Fruit fly (Drosophila melanogaster) whole organism, embryonic: ENCODE results near the gene CG33093.

Experiments
- B-H1 ChIP-seq: fragments of 200-800 bp; sonication (Bioruptor generic); IDR thresholded peaks from 3 replicates; pipeline ENCODE4 v1.3.6; 2022; ENCODE audit warnings: missing biosample characterization, missing genetic modification characterization
- CG11504 ChIP-seq: fragments of 200-800 bp; sonication (Bioruptor generic); optimal IDR thresholded peaks from 3 replicates; lab custom pipeline; 2019; ENCODE audit warnings: missing biosample characterization, mild to moderate bottlenecking, missing genetic modification characterization, moderate library complexity
- CG11695 ChIP-seq: fragments of 200-800 bp; sonication (Bioruptor generic); IDR thresholded peaks from 3 replicates; pipeline ENCODE4 v1.3.6; 2022; ENCODE audit warnings: missing biosample characterization, missing genetic modification characterization
- CG12155 ChIP-seq: fragments of 200-800 bp; sonication (Bioruptor generic); optimal IDR thresholded peaks from 3 replicates; lab custom pipeline; 2016; ENCODE audit warnings: missing biosample characterization, missing genetic modification characterization
- CG12769 ChIP-seq: fragments of 200-800 bp; sonication (Bioruptor generic); optimal IDR thresholded peaks from 2 replicates; lab custom pipeline; 2019; ENCODE audit warnings: missing biosample characterization, mild to moderate bottlenecking, missing genetic modification characterization, moderate library complexity
- CG13424 ChIP-seq: fragments of 200-800 bp; sonication (Bioruptor generic); optimal IDR thresholded peaks from 2 replicates; lab custom pipeline; 2019; ENCODE audit warnings: missing biosample characterization, mild to moderate bottlenecking, missing genetic modification characterization, moderate library complexity
- CG14667 ChIP-seq: fragments of 200-800 bp; sonication (Bioruptor generic); IDR thresholded peaks from 2 replicates; pipeline ENCODE4 v1.3.6; 2022; ENCODE audit warnings: missing biosample characterization, missing genetic modification characterization
- CG14710 ChIP-seq: fragments of 200-800 bp; sonication (Bioruptor generic); optimal IDR thresholded peaks from 3 replicates; lab custom pipeline; 2019; ENCODE audit warnings: missing biosample characterization, mild to moderate bottlenecking, missing genetic modification characterization, moderate library complexity
- CG15479 ChIP-seq: fragments of 200-800 bp; sonication (Bioruptor generic); optimal IDR thresholded peaks from 3 replicates; lab custom pipeline; 2019; ENCODE audit warnings: missing biosample characterization, mild to moderate bottlenecking, missing genetic modification characterization, moderate library complexity
- CG1603 ChIP-seq: fragments of 200-800 bp; sonication (Bioruptor generic); optimal IDR thresholded peaks from 2 replicates; lab custom pipeline; 2019; ENCODE audit warnings: missing biosample characterization, mild to moderate bottlenecking, missing genetic modification characterization, moderate library complexity
- CG18599 ChIP-seq: fragments of 200-800 bp; sonication (Bioruptor generic); optimal IDR thresholded peaks from 3 replicates; lab custom pipeline; 2017; ENCODE audit warnings: missing biosample characterization, missing genetic modification characterization, mild to moderate bottlenecking, moderate library complexity, missing genetic modification reagents
- CG2129 ChIP-seq: fragments of 200-800 bp; sonication (Bioruptor generic); IDR thresholded peaks from 2 replicates; pipeline ENCODE4 v1.3.6; 2022; ENCODE audit warnings: missing biosample characterization, missing genetic modification characterization; ENCODE audit not compliant: partially characterized antibody
- CG2202 ChIP-seq: fragments of 200-800 bp; sonication (Bioruptor generic); optimal IDR thresholded peaks from 2 replicates; lab custom pipeline; 2018; ENCODE audit warnings: missing biosample characterization, mild to moderate bottlenecking, missing genetic modification characterization
- CG31388 ChIP-seq: fragments of 200-800 bp; sonication (Bioruptor generic); optimal IDR thresholded peaks from 2 replicates; lab custom pipeline; 2016; ENCODE audit warnings: missing biosample characterization, missing genetic modification characterization
- CG43689 ChIP-seq: fragments of 200-800 bp; sonication (Bioruptor generic); IDR thresholded peaks from 2 replicates; pipeline ENCODE4 v1.3.6; 2022; ENCODE audit warnings: missing biosample characterization, missing genetic modification characterization
- CG7556 ChIP-seq: fragments of 200-800 bp; sonication (Bioruptor generic); optimal IDR thresholded peaks from 2 replicates; lab custom pipeline; 2017; ENCODE audit warnings: missing biosample characterization, mild to moderate bottlenecking, missing genetic modification characterization
- CG8765 ChIP-seq: fragments of 200-800 bp; sonication (Bioruptor generic); IDR thresholded peaks from 2 replicates; pipeline ENCODE4 v1.3.6; 2022; ENCODE audit warnings: missing biosample characterization, missing genetic modification characterization
- CG9727 ChIP-seq: fragments of 200-800 bp; sonication (Bioruptor generic); optimal IDR thresholded peaks from 3 replicates; lab custom pipeline; 2017; ENCODE audit warnings: missing biosample characterization, mild to moderate bottlenecking, missing genetic modification characterization
- CrebB ChIP-seq: fragments of 200-800 bp; sonication (Bioruptor generic); optimal IDR thresholded peaks from 3 replicates; lab custom pipeline; 2018; ENCODE audit warnings: missing biosample characterization, mild to moderate bottlenecking, missing genetic modification characterization
- Dbx ChIP-seq: fragments of 200-800 bp; sonication (Bioruptor generic); IDR thresholded peaks from 3 replicates; pipeline ENCODE4 v1.3.6; 2022; ENCODE audit warnings: missing biosample characterization, missing genetic modification characterization
- Dek ChIP-seq: fragments of 200-800 bp; sonication (Bioruptor generic); optimal IDR thresholded peaks from 3 replicates; lab custom pipeline; 2019; ENCODE audit warnings: missing biosample characterization, mild to moderate bottlenecking, missing genetic modification characterization, moderate library complexity
- Dip3 ChIP-seq: fragments of 200-800 bp; sonication (Bioruptor generic); optimal IDR thresholded peaks from 3 replicates; lab custom pipeline; 2016; ENCODE audit warnings: missing biosample characterization, missing genetic modification characterization
- ERR ChIP-seq: fragments of 200-800 bp; sonication (Bioruptor generic); optimal IDR thresholded peaks from 2 replicates; lab custom pipeline; 2016; ENCODE audit warnings: missing biosample characterization, missing genetic modification characterization
- Fer1 ChIP-seq: fragments of 200-800 bp; sonication (Bioruptor generic); optimal IDR thresholded peaks from 2 replicates; lab custom pipeline; 2017; ENCODE audit warnings: missing biosample characterization, mild to moderate bottlenecking, missing genetic modification characterization
- GATAe ChIP-seq: fragments of 200-800 bp; sonication (Bioruptor generic); conservative IDR thresholded peaks from 2 replicates; pipeline ENCODE4 v1.3.6; 2022; ENCODE audit warnings: missing biosample characterization, missing genetic modification characterization
- Lpt ChIP-seq: fragments of >200 bp; optimal IDR thresholded peaks from 2 replicates; lab custom pipeline; 2018; ENCODE audit warnings: missing biosample characterization, missing genetic modification characterization
- MTF-1 ChIP-seq: fragments of 200-800 bp; sonication (Bioruptor generic); optimal IDR thresholded peaks from 2 replicates; lab custom pipeline; 2018; ENCODE audit warnings: missing biosample characterization, mild to moderate bottlenecking, missing genetic modification characterization, borderline replicate concordance
- Sry-δ ChIP-seq: fragments of 200-800 bp; sonication (Bioruptor generic); optimal IDR thresholded peaks from 2 replicates; lab custom pipeline; 2016; ENCODE audit warnings: missing biosample characterization, missing genetic modification characterization
- Ssrp ChIP-seq: fragments of 200-800 bp; sonication (Bioruptor generic); optimal IDR thresholded peaks from 2 replicates; lab custom pipeline; 2018; ENCODE audit warnings: missing biosample characterization, mild to moderate bottlenecking, missing genetic modification characterization, moderate library complexity
- ac ChIP-seq: fragments of 200-800 bp; sonication (Bioruptor generic); optimal IDR thresholded peaks from 3 replicates; lab custom pipeline; 2017; ENCODE audit warnings: missing biosample characterization, mild to moderate bottlenecking, missing genetic modification characterization
- bigmax ChIP-seq: fragments of 200-800 bp; sonication (Bioruptor generic); optimal IDR thresholded peaks from 2 replicates; lab custom pipeline; 2018; ENCODE audit warnings: missing biosample characterization, mild to moderate bottlenecking, missing genetic modification characterization
- br ChIP-seq: fragments of >200 bp; optimal IDR thresholded peaks from 2 replicates; lab custom pipeline; 2017
- chinmo ChIP-seq: fragments of 200-800 bp; sonication (Bioruptor generic); IDR thresholded peaks from 4 replicates; pipeline ENCODE4 v1.3.6; 2022; ENCODE audit warnings: missing biosample characterization, missing genetic modification characterization; ENCODE audit not compliant: partially characterized antibody
- crol ChIP-seq: fragments of 200-800 bp; sonication (Bioruptor generic); IDR thresholded peaks from 2 replicates; pipeline ENCODE4 v1.3.6; 2022; ENCODE audit warnings: missing biosample characterization, missing genetic modification characterization
- crp ChIP-seq, 2 experiments: fragments of 200-800 bp; sonication (Bioruptor generic); optimal IDR thresholded peaks; 2 replicates in 1 of 2; 3 replicates in 1 of 2; lab custom pipeline; 2017; ENCODE audit warnings: missing biosample characterization in 2 of 2, missing genetic modification characterization in 2 of 2, mild to moderate bottlenecking in 1 of 2, moderate library complexity in 1 of 2
- da ChIP-seq: fragments of 200-800 bp; sonication (Bioruptor generic); optimal IDR thresholded peaks from 2 replicates; lab custom pipeline; 2016; ENCODE audit warnings: missing biosample characterization, missing genetic modification characterization
- fd102C ChIP-seq: fragments of 200-800 bp; sonication (Bioruptor generic); optimal IDR thresholded peaks from 2 replicates; lab custom pipeline; 2018; ENCODE audit warnings: missing biosample characterization, mild to moderate bottlenecking, missing genetic modification characterization, moderate library complexity
- gcm ChIP-seq: fragments of 200-800 bp; sonication (Bioruptor generic); optimal IDR thresholded peaks from 2 replicates; lab custom pipeline; 2019; ENCODE audit warnings: missing biosample characterization, mild to moderate bottlenecking, missing genetic modification characterization, moderate library complexity
- gt ChIP-seq: fragments of 200-800 bp; sonication (Bioruptor generic); IDR thresholded peaks from 2 replicates; pipeline ENCODE4 v1.3.6; 2022; ENCODE audit warnings: missing biosample characterization, missing genetic modification characterization
- mam ChIP-seq: fragments of 200-800 bp; sonication (Bioruptor generic); optimal IDR thresholded peaks from 3 replicates; lab custom pipeline; 2016; ENCODE audit warnings: missing biosample characterization, missing genetic modification characterization
- nerfin-1 ChIP-seq: fragments of 200-800 bp; sonication (Bioruptor generic); optimal IDR thresholded peaks from 3 replicates; lab custom pipeline; 2019; ENCODE audit warnings: missing biosample characterization, mild to moderate bottlenecking, missing genetic modification characterization, moderate library complexity
- odd ChIP-seq: fragments of 200-800 bp; sonication (Bioruptor generic); optimal IDR thresholded peaks from 2 replicates; lab custom pipeline; 2017; ENCODE audit warnings: missing biosample characterization, mild to moderate bottlenecking, missing genetic modification characterization
- prd ChIP-seq, 3 experiments: fragments of >200 bp in 2 of 3; fragments of 200-800 bp in 1 of 3; sonication (Bioruptor generic) in 1 of 3; optimal IDR thresholded peaks in 2 of 3; IDR thresholded peaks in 1 of 3; 2 replicates in 2 of 3; 3 replicates in 1 of 3; pipeline versions ENCODE4 v1.3.6 to Lab custom; 2017 to 2022; ENCODE audit warnings: missing biosample characterization in 1 of 3, missing genetic modification characterization in 1 of 3
- sens ChIP-seq: fragments of 200-800 bp; sonication (Bioruptor generic); peaks from one replicate; lab custom pipeline; 2016; ENCODE audit warnings: missing biosample characterization, missing genetic modification characterization
- sna ChIP-seq: fragments of 200-800 bp; sonication (Bioruptor generic); IDR thresholded peaks from 2 replicates; pipeline ENCODE4 v1.3.6; 2022; ENCODE audit warnings: missing biosample characterization, missing genetic modification characterization; ENCODE audit not compliant: partially characterized antibody
- sob ChIP-seq: fragments of 200-800 bp; sonication (Bioruptor generic); IDR thresholded peaks from 2 replicates; pipeline ENCODE4 v1.3.6; 2022; ENCODE audit warnings: missing biosample characterization, missing genetic modification characterization
- tin ChIP-seq: fragments of 200-800 bp; sonication (Bioruptor generic); optimal IDR thresholded peaks from 3 replicates; lab custom pipeline; 2016; ENCODE audit warnings: missing biosample characterization, missing genetic modification characterization
- usp ChIP-seq: fragments of >200 bp; optimal IDR thresholded peaks from 2 replicates; lab custom pipeline; 2017; ENCODE audit warnings: missing biosample characterization, missing genetic modification characterization

The CG33093 gene

dm6 chr3R:22530305-22530704 is 1.4 kb downstream of the CG33093 start, which contains the start of gene CG33099 (continued):
- TF ChIP-seq da, result no peak
- no peak for TF ChIP-seq sna
- no peak for TF ChIP-seq gt (GFP tag; lab: Robert Waterston, UW)
- TF ChIP-seq odd (GFP tag; lab: Kevin White, UChicago), result peak; percentile 48
- TF ChIP-seq CG12769 (tag; lab: Kevin White, UChicago), result peak; percentile 19
- TF ChIP-seq CG2129 (GFP tag; lab: Robert Waterston, UW), result no peak
- TF ChIP-seq nerfin-1 (tag; lab: Kevin White, UChicago), result no peak
- no peak for TF ChIP-seq Ssrp (tag; lab: Kevin White, UChicago)
- TF ChIP-seq Dbx, result peak; percentile 34; the same call in 1 of the 3 replicates
- TF ChIP-seq chinmo (GFP tag; lab: Robert Waterston, UW), result peak; percentile 35; the same call in 1 of the 4 replicates
- peak; percentile 67 for TF ChIP-seq fd102C (GFP tag; lab: Kevin White, UChicago)
- peak; percentile 38 for TF ChIP-seq Dek (tag; lab: Kevin White, UChicago)
- peak; percentile 13 for TF ChIP-seq ac (GFP tag; lab: Kevin White, UChicago)
- peak; percentile 44 for TF ChIP-seq CG1603 (tag; lab: Kevin White, UChicago)
- no peak for TF ChIP-seq CG31388 (GFP tag; lab: Kevin White, UChicago)
- peak; percentile 64; the same call in 1 of the 2 replicates for TF ChIP-seq GATAe (GFP tag; lab: Robert Waterston, UW)
- TF ChIP-seq CG14710 (tag; lab: Kevin White, UChicago), result peak; percentile 33
- TF ChIP-seq Dip3 (GFP tag; lab: Kevin White, UChicago), result no peak

- TF ChIP-seq CG12155 (GFP tag; lab: Kevin White, UChicago) (no peak), ERR (GFP tag; lab: Kevin White, UChicago) (no peak), tin (GFP tag; lab: Kevin White, UChicago) (no peak), CG11695 (no peak), CG11504 (tag; lab: Kevin White, UChicago) (no peak), CG43689 (GFP tag; lab: Robert Waterston, UW) (no peak), sens (GFP tag; lab: Kevin White, UChicago) (peak; percentile 46), usp (no peak), MTF-1 (GFP tag; lab: Kevin White, UChicago) (no peak), br (lab: Kevin White, UChicago) (no peak), mam (GFP tag; lab: Kevin White, UChicago) (no peak), prd (optimal IDR thresholded peaks at IDR 0.05; lab: Kevin White, UChicago) (no peak), prd (GFP tag; IDR thresholded peaks at IDR 0.05; lab: Robert Waterston, UW) (no peak), CG2202 (no peak), B-H1 (GFP tag; lab: Robert Waterston, UW) (no peak), Dip3 (GFP tag; lab: Kevin White, UChicago) (no peak), Sry-δ (peak; percentile 60), Fer1 (GFP tag; lab: Kevin White, UChicago) (no peak), CG9727 (no peak), Lpt (GFP tag; lab: Kevin White, UChicago) (no peak), CG7556 (GFP tag; lab: Kevin White, UChicago) (no peak), sob (GFP tag; lab: Robert Waterston, UW) (no peak), crp (GFP tag; optimal IDR thresholded peaks at IDR 0.05; lab: Kevin White, UChicago) (no peak), CG18599 (GFP tag; lab: Kevin White, UChicago) (no peak), crol (GFP tag; lab: Robert Waterston, UW) (peak; percentile 16), bigmax (GFP tag; lab: Kevin White, UChicago) (no peak), CrebB (tag; lab: Kevin White, UChicago) (no peak), CG15479 (GFP tag; lab: Kevin White, UChicago) (no peak), gcm (GFP tag; lab: Kevin White, UChicago) (no peak), CG8765 (GFP tag; lab: Robert Waterston, UW) (no peak), CG14667 (GFP tag; lab: Robert Waterston, UW) (no peak), CG13424 (tag; lab: Kevin White, UChicago) (no peak)
Measured at dm6 chr3R:22528264-22529158, 3.2 kb downstream of the CG33093 start, which contains the start of gene CG5346. Gene CG5346 (minus strand): TSS chr3R:22528663.
